Worm (Caenorhabditis elegans) whole organism, midembryonic: ENCODE measurements around the gene sago-1.
A peak's percentile ranks its signal among the peaks of the same experiment; 100 is the strongest.

ENCODE experiments used
- T22C8.4 ChIP-seq: fragments of 200-800 bp; sonication (Bioruptor generic); IDR thresholded peaks from 2 replicates; pipeline ENCODE4 v1.3.6; 2022; ENCODE audit warnings: missing genetic modification characterization, missing compliant biosample characterization
- cog-1 ChIP-seq: sonication (generic microtip); optimal IDR thresholded peaks from 2 replicates; lab custom pipeline; 2016; ENCODE audit warnings: missing genetic modification characterization, missing compliant biosample characterization
- flt-1 ChIP-seq: fragments of 200-800 bp; sonication (Bioruptor generic); IDR thresholded peaks from 2 replicates; pipeline ENCODE4 v1.3.6; 2022; ENCODE audit warnings: missing genetic modification characterization, missing compliant biosample characterization
- klf-2 ChIP-seq: fragments of 200-800 bp; sonication (Bioruptor generic); conservative IDR thresholded peaks from 2 replicates; pipeline ENCODE4 v1.3.6; 2022; ENCODE audit warnings: missing genetic modification reagents, missing genetic modification characterization, missing compliant biosample characterization
- med-1 ChIP-seq: sonication (generic microtip); optimal IDR thresholded peaks from 2 replicates; lab custom pipeline; 2017; ENCODE audit warnings: missing genetic modification characterization, mild to moderate bottlenecking, missing compliant biosample characterization, antibody characterized with exemption, missing genetic modification reagents; ENCODE audit not compliant: insufficient read depth
- ref-1 ChIP-seq: fragments of 200-800 bp; sonication (Bioruptor generic); conservative IDR thresholded peaks from 2 replicates; pipeline ENCODE4 v1.3.6; 2022; ENCODE audit warnings: missing genetic modification reagents, missing genetic modification characterization, missing compliant biosample characterization
- tab-1 ChIP-seq: fragments of 200-800 bp; sonication (Bioruptor generic); IDR thresholded peaks from 2 replicates; pipeline ENCODE4 v1.3.6; 2022; ENCODE audit warnings: missing genetic modification characterization, missing compliant biosample characterization
- ztf-23 ChIP-seq: fragments of 200-800 bp; sonication (Bioruptor generic); IDR thresholded peaks from 2 replicates; pipeline ENCODE4 v1.3.6; 2022; ENCODE audit warnings: missing genetic modification reagents, missing genetic modification characterization, missing compliant biosample characterization
- ztf-29 ChIP-seq: fragments of 200-800 bp; sonication (Bioruptor generic); IDR thresholded peaks from 2 replicates; pipeline ENCODE4 v1.3.6; 2022; ENCODE audit warnings: missing genetic modification reagents, missing genetic modification characterization, missing compliant biosample characterization

The sago-1 gene

DNA sequence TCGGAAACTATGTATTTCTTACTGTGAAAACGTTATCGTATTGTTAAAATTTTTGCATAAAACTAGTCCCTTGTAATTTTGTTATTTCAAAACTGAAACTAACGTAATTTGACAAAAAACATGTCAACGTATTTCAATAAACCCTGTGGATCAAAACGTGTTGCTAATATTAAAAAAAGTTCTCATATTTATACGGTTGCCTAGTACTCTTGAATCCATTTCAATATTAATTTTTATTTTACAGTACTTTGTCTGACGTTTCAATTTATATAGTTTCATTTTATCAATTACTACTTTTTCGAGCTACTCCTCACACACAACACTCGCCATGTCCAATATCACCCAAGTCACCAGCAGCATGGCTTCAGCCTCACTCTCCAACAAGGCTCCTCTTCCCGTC lies at the start of gene sago-1:
sago-1 (plus strand) TSS at position 301 of the 400 bp plus-strand sequence.
- TF ChIP-seq ztf-23 (no peak), flt-1 (GFP tag; lab: Robert Waterston, UW) (no peak)

DNA sequence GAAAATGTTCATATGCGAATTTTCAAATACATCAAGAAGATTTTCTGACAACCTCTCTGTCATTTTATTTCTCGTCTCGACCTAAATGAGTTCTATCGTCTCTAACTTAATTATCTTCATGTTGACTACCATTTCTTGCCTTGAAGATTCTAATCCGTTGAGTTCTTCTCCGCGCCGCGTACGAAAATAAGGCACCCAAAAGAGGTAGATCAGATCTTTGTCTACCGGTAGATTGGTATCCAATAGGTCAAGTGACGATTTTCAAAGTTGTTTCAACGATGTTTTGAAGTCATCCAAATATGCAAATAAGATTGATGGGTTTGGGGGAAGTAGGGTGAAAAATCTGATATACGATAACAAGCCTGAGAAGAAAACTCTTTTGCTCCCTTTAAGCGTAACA lies 49.6 kb upstream of the sago-1 start:
- TF ChIP-seq ztf-29 (GFP tag; lab: Robert Waterston, UW), result no peak
- TF ChIP-seq klf-2 (GFP tag; lab: Robert Waterston, UW), result no peak
- no peak for TF ChIP-seq med-1 (GFP tag; lab: Kevin White, UChicago)
- no peak for TF ChIP-seq ref-1 (GFP tag; lab: Robert Waterston, UW)
- TF ChIP-seq ztf-23, result no peak
- TF ChIP-seq cog-1 (tag; lab: Kevin White, UChicago), result no peak
- TF ChIP-seq tab-1, result no peak
- no peak for TF ChIP-seq T22C8.4 (GFP tag; lab: Robert Waterston, UW)
- no peak for TF ChIP-seq flt-1 (GFP tag; lab: Robert Waterston, UW)

ce11 chrV:6259139-6259538 lies 44.4 kb upstream of the sago-1 start, which contains the start of gene K08B12.1:
Gene K08B12.1 (plus strand): TSS chrV:6259367.
- TF ChIP-seq flt-1 (GFP tag; lab: Robert Waterston, UW) (no peak), tab-1 (no peak), med-1 (GFP tag; lab: Kevin White, UChicago) (no peak), cog-1 (tag; lab: Kevin White, UChicago) (no peak), ztf-29 (GFP tag; lab: Robert Waterston, UW) (no peak), ztf-23 (no peak), klf-2 (GFP tag; lab: Robert Waterston, UW) (no peak), ref-1 (GFP tag; lab: Robert Waterston, UW) (no peak), T22C8.4 (GFP tag; lab: Robert Waterston, UW) (no peak)

DNA sequence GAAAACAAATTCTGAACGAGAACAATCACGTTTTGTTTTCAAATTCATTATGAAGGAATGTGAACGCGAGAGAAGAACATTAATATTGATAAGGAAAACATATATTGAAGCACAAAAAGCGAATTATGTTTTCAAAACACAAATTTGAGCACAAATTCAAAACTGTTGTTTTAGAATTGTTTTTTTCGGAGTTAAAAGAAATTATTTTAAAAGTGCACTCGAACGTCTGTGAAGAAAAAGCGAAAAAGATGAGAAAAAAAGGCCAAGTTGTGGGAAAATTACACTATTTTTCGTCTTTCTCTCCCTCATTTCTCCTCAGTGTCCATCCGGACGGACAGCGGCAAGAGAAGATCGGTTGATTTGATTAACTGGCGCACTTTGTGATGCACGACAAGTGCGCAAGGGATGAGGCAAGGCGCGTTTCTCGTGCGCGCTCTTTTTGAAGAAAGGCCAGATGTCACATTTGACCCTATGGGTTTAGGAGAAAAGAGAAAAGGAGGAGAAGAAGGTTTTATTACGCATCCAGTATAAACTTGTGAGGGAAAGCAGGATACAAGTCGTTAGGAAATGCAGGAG lies 36.2 kb upstream of the sago-1 start, which contains the start of gene mrck-1:
mrck-1 (minus strand) TSS at position 51 of the 576 bp plus-strand sequence.
- TF ChIP-seq flt-1 (GFP tag; lab: Robert Waterston, UW) (peak; percentile 91), med-1 (GFP tag; lab: Kevin White, UChicago) (peak; percentile 53), ztf-23 (peak; percentile 87), T22C8.4 (GFP tag; lab: Robert Waterston, UW) (peak; percentile 71), ref-1 (GFP tag; lab: Robert Waterston, UW) (peak; percentile 59), klf-2 (GFP tag; lab: Robert Waterston, UW) (peak; percentile 61), cog-1 (tag; lab: Kevin White, UChicago) (peak; percentile 94), tab-1 (peak; percentile 90), ztf-29 (GFP tag; lab: Robert Waterston, UW) (peak; percentile 60; the same call in 1 of the 2 replicates)

ce11 chrV:6267978-6268377 lies 35.6 kb upstream of the sago-1 start:
- TF ChIP-seq flt-1 (GFP tag; lab: Robert Waterston, UW) (no peak), ztf-29 (GFP tag; lab: Robert Waterston, UW) (no peak), cog-1 (tag; lab: Kevin White, UChicago) (no peak), med-1 (GFP tag; lab: Kevin White, UChicago) (no peak), ref-1 (GFP tag; lab: Robert Waterston, UW) (no peak), ztf-23 (no peak), klf-2 (GFP tag; lab: Robert Waterston, UW) (no peak), tab-1 (no peak), T22C8.4 (GFP tag; lab: Robert Waterston, UW) (no peak)

- TF ChIP-seq klf-2 (GFP tag; lab: Robert Waterston, UW), result no peak
- no peak for TF ChIP-seq med-1 (GFP tag; lab: Kevin White, UChicago)
- TF ChIP-seq cog-1 (tag; lab: Kevin White, UChicago), result no peak
- TF ChIP-seq tab-1, result no peak
- no peak for TF ChIP-seq T22C8.4 (GFP tag; lab: Robert Waterston, UW)
- no peak for TF ChIP-seq ztf-23
- TF ChIP-seq ztf-29 (GFP tag; lab: Robert Waterston, UW), result no peak
- TF ChIP-seq ref-1 (GFP tag; lab: Robert Waterston, UW), result no peak
- no peak for TF ChIP-seq flt-1 (GFP tag; lab: Robert Waterston, UW)
These were observed 35.0 kb upstream of the sago-1 start for ce11 chrV:6268526-6268925.

DNA sequence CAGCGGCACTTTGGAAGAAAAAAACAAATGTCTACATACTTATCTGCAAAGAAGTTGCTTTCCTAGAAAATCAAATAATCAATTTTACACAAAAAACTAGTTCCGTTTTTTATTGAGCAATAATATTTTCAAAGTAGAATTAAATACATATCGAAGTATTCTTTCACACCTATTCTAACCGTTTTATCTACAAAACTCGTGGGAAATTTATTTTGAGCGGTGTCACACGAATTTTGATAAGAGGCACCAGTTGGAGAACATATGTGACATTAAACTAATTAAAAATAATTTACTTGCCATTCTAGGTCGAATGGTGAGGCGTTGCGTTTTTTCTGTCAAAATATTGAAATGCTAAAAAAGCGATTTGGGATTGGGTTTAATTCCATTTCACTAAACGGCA lies 34.6 kb upstream of the sago-1 start:
- TF ChIP-seq flt-1 (GFP tag; lab: Robert Waterston, UW) (no peak), T22C8.4 (GFP tag; lab: Robert Waterston, UW) (no peak), med-1 (GFP tag; lab: Kevin White, UChicago) (no peak), ztf-29 (GFP tag; lab: Robert Waterston, UW) (no peak), ztf-23 (no peak), ref-1 (GFP tag; lab: Robert Waterston, UW) (no peak), klf-2 (GFP tag; lab: Robert Waterston, UW) (no peak), cog-1 (tag; lab: Kevin White, UChicago) (no peak), tab-1 (no peak)

ce11 chrV:6270097-6270496 lies 33.5 kb upstream of the sago-1 start:
- TF ChIP-seq flt-1 (GFP tag; lab: Robert Waterston, UW), result 0 out of 2 replicates have a peak, but pooled peaks have one; percentile 4
- TF ChIP-seq ref-1 (GFP tag; lab: Robert Waterston, UW), result no peak

DNA sequence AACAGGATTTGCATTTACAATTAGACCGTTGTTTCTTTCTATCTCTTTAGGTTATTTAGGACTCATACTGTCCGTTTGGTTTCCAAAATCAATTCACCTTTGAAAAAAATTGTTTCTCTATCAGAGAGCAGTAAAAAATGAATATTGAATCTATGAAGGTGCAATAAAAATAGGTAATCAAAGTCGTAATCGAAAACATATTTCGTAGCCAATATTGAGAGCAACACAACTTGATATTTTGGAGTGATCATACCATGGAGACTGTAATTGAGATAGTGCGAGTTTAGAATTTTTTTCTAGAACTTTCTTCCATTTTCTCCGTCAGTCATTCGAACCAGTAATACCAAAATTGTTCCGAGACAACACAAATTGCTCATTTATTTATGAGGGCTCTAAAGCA lies 33.0 kb upstream of the sago-1 start, which contains the start of gene F31F7.2:
F31F7.2 (plus strand) TSS at position 301 of the 400 bp plus-strand sequence.
- no peak for TF ChIP-seq klf-2 (GFP tag; lab: Robert Waterston, UW)
- no peak for TF ChIP-seq ztf-23
- no peak for TF ChIP-seq tab-1
- TF ChIP-seq flt-1 (GFP tag; lab: Robert Waterston, UW), result no peak
- TF ChIP-seq ztf-29 (GFP tag; lab: Robert Waterston, UW), result no peak
- TF ChIP-seq med-1 (GFP tag; lab: Kevin White, UChicago), result no peak
- no peak for TF ChIP-seq cog-1 (tag; lab: Kevin White, UChicago)
- TF ChIP-seq T22C8.4 (GFP tag; lab: Robert Waterston, UW), result no peak
- TF ChIP-seq ref-1 (GFP tag; lab: Robert Waterston, UW), result no peak
